Fruit fly (Drosophila melanogaster): ENCODE data around the gene CG14042.

The CG14042 gene

dm6 chr2L:5000919-5001581 lies 36.5 kb upstream of the CG14042 start (continued):
- TF ChIP-seq E2f1 (GFP tag; IDR thresholded peaks at IDR 0.05) (peak; percentile 28), CG12769 (tag; optimal IDR thresholded peaks at IDR 0.05) (peak; percentile 21), CG15696 (tag; optimal IDR thresholded peaks at IDR 0.05) (no peak), seq (GFP tag; IDR thresholded peaks at IDR 0.05) (no peak), dysf (GFP tag; IDR thresholded peaks at IDR 0.05) (peak; percentile 11; the same call in 2 of the 3 replicates), unc-4 (GFP tag; IDR thresholded peaks at IDR 0.05; ENCODE audit: partially characterized antibody) (0 out of 2 replicates have a peak, but pooled peaks have one; percentile 36), dimm (GFP tag; IDR thresholded peaks at IDR 0.05) (no peak), Sox100B (GFP tag; optimal IDR thresholded peaks at IDR 0.05) (no peak), CG11247 (GFP tag; IDR thresholded peaks at IDR 0.05) (no peak), CG30431 (GFP tag; optimal IDR thresholded peaks at IDR 0.05) (no peak), hth (optimal IDR thresholded peaks at IDR 0.05) (no peak), bcd (GFP tag; optimal IDR thresholded peaks at IDR 0.05) (no peak), wek (GFP tag; optimal IDR thresholded peaks at IDR 0.05) (no peak), CG13424 (tag; optimal IDR thresholded peaks at IDR 0.05) (no peak), Elba2 (GFP tag; optimal IDR thresholded peaks at IDR 0.05) (no peak), nerfin-2 (GFP tag; IDR thresholded peaks at IDR 0.05; ENCODE audit: partially characterized antibody) (0 out of 2 replicates have a peak, but pooled peaks have one; percentile 41), CG2202 (tag; optimal IDR thresholded peaks at IDR 0.05) (no peak), zen2 (GFP tag; IDR thresholded peaks at IDR 0.05; ENCODE audit: partially characterized antibody) (no peak), ap (GFP tag; IDR thresholded peaks at IDR 0.05) (peak; percentile 53; the same call in 1 of the 2 replicates), sna (GFP tag; IDR thresholded peaks at IDR 0.05; ENCODE audit: partially characterized antibody) (no peak), Spps (tag; optimal IDR thresholded peaks at IDR 0.05) (no peak), crc (GFP tag; optimal IDR thresholded peaks at IDR 0.05) (no peak), CG6791 (GFP tag; IDR thresholded peaks at IDR 0.05; ENCODE audit: partially characterized antibody) (peak; percentile 60; the same call in 1 of the 3 replicates), CG10565 (GFP tag; optimal IDR thresholded peaks at IDR 0.05) (no peak), CG2678 (tag; optimal IDR thresholded peaks at IDR 0.05) (no peak), Nf-YA (GFP tag; IDR thresholded peaks at IDR 0.05) (no peak), fd96Cb (tag; optimal IDR thresholded peaks at IDR 0.05) (no peak), GATAe (GFP tag; conservative IDR thresholded peaks at IDR 0.05) (no peak; the same call in 1 of the 2 replicates), al (GFP tag; IDR thresholded peaks at IDR 0.05) (0 out of 2 replicates have a peak, but pooled peaks have one; percentile 25), hb (GFP tag; IDR thresholded peaks at IDR 0.05; ENCODE audit: partially characterized antibody) (no peak), sob (GFP tag; IDR thresholded peaks at IDR 0.05) (0 out of 2 replicates have a peak, but pooled peaks have one; percentile 9), exex (tag; optimal IDR thresholded peaks at IDR 0.05) (no peak), pita (GFP tag; optimal IDR thresholded peaks at IDR 0.05) (no peak), Bdp1 (GFP tag; optimal IDR thresholded peaks at IDR 0.05) (no peak), prd (optimal IDR thresholded peaks at IDR 0.05) (no peak), prd (GFP tag; IDR thresholded peaks at IDR 0.05) (peak; percentile 74), chif (GFP tag; optimal IDR thresholded peaks at IDR 0.05) (no peak), br (optimal IDR thresholded peaks at IDR 0.05) (no peak), zfh1 (GFP tag; IDR thresholded peaks at IDR 0.05) (peak; percentile 72), CG18764 (GFP tag; optimal IDR thresholded peaks at IDR 0.05) (no peak), B-H2 (GFP tag; optimal IDR thresholded peaks at IDR 0.05) (peak; percentile 13), Dek (tag; optimal IDR thresholded peaks at IDR 0.05) (no peak), cg (GFP tag; optimal IDR thresholded peaks at IDR 0.05) (no peak), jing (GFP tag; optimal IDR thresholded peaks at IDR 0.05) (no peak), Fer3 (tag; optimal IDR thresholded peaks at IDR 0.05) (no peak), maf-S (GFP tag; optimal IDR thresholded peaks at IDR 0.05) (no peak), lov (optimal IDR thresholded peaks at IDR 0.05) (no peak), lov (GFP tag; IDR thresholded peaks at IDR 0.05) (peak; percentile 73; the same call in 2 of the 3 replicates), D (optimal IDR thresholded peaks at IDR 0.05) (peak; percentile 57), D (GFP tag; optimal IDR thresholded peaks at IDR 0.05) (no peak), CG3065 (GFP tag; optimal IDR thresholded peaks at IDR 0.05) (no peak)
